Worm (Caenorhabditis elegans) whole organism, L4 larva: ENCODE data around the gene mrck-1.

Experiments
- F10B5.3 ChIP-seq: sonication (generic microtip); optimal IDR thresholded peaks from 2 replicates; lab custom pipeline; 2016; ENCODE audit warnings: mild to moderate bottlenecking, missing genetic modification characterization, missing compliant biosample characterization
- F26F4.8 ChIP-seq: fragments of 200-800 bp; sonication (Bioruptor generic); conservative IDR thresholded peaks from 2 replicates; pipeline ENCODE4 v1.3.6; 2022; ENCODE audit warnings: missing genetic modification characterization, missing compliant biosample characterization
- F49E8.2 ChIP-seq: sonication (generic microtip); optimal IDR thresholded peaks from 2 replicates; lab custom pipeline; 2016; ENCODE audit warnings: missing compliant biosample characterization, mild to moderate bottlenecking, missing genetic modification characterization, borderline replicate concordance
- T20F7.1 ChIP-seq: fragments of 200-800 bp; sonication (Bioruptor generic); optimal IDR thresholded peaks from 2 replicates; lab custom pipeline; 2018; ENCODE audit warnings: mild to moderate bottlenecking, missing genetic modification characterization, missing compliant biosample characterization
- T26A8.4 ChIP-seq: fragments of 200-800 bp; sonication (Bioruptor generic); IDR thresholded peaks from 2 replicates; pipeline ENCODE4 v1.3.6; 2022; ENCODE audit warnings: missing genetic modification characterization, missing compliant biosample characterization
- ZK546.5 ChIP-seq, 2 experiments: sonication (generic microtip); optimal IDR thresholded peaks; 2 replicates each; lab custom pipeline; 2017; ENCODE audit warnings: missing biosample characterization in 2 of 2, missing genetic modification characterization in 2 of 2
- aly-2 ChIP-seq: sonication (generic microtip); optimal IDR thresholded peaks from 2 replicates; lab custom pipeline; 2018; ENCODE audit warnings: missing biosample characterization, missing genetic modification characterization
- ceh-20 ChIP-seq: fragments of 200-800 bp; sonication (Bioruptor generic); IDR thresholded peaks from 2 replicates; pipeline ENCODE4 v1.3.6; 2022; ENCODE audit warnings: missing genetic modification reagents, missing genetic modification characterization, missing compliant biosample characterization
- ceh-44 ChIP-seq: fragments of 200-800 bp; sonication (Bioruptor generic); IDR thresholded peaks from 2 replicates; pipeline ENCODE4 v1.3.6; 2022; ENCODE audit warnings: missing genetic modification reagents, missing genetic modification characterization, missing compliant biosample characterization
- ceh-62 ChIP-seq: sonication (generic microtip); optimal IDR thresholded peaks from 2 replicates; lab custom pipeline; 2017; ENCODE audit warnings: missing biosample characterization, missing genetic modification characterization
- ces-1 ChIP-seq: fragments of 150-350 bp; sonication (generic microtip); optimal IDR thresholded peaks from 4 replicates; lab custom pipeline; 2014; ENCODE audit warnings: missing biosample characterization, missing genetic modification reagents, missing genetic modification characterization
- daf-12 ChIP-seq: fragments of 150-350 bp; optimal IDR thresholded peaks from 2 replicates; lab custom pipeline; 2014; ENCODE audit warnings: missing biosample characterization, missing genetic modification reagents, missing genetic modification characterization
- daf-16 ChIP-seq, 3 experiments: sonication (generic microtip); optimal IDR thresholded peaks; 2 replicates each; lab custom pipeline; 2016 to 2017; ENCODE audit warnings: missing genetic modification characterization in 3 of 3, missing genetic modification reagents in 3 of 3, mild to moderate bottlenecking in 2 of 3, missing compliant biosample characterization in 2 of 3, missing biosample characterization in 1 of 3, moderate library complexity in 1 of 3
- daf-19 ChIP-seq: fragments of 200-800 bp; sonication (Bioruptor generic); conservative IDR thresholded peaks from 2 replicates; pipeline ENCODE4 v1.3.6; 2022; ENCODE audit warnings: missing genetic modification characterization, missing compliant biosample characterization
- dmd-6 ChIP-seq: fragments of 200-800 bp; sonication (Bioruptor generic); IDR thresholded peaks from 2 replicates; pipeline ENCODE4 v1.3.6; 2022; ENCODE audit warnings: missing genetic modification reagents, missing genetic modification characterization, missing compliant biosample characterization
- dmd-8 ChIP-seq: fragments of 200-800 bp; sonication (Bioruptor generic); IDR thresholded peaks from 2 replicates; pipeline ENCODE4 v1.3.6; 2022; ENCODE audit warnings: missing genetic modification characterization, missing compliant biosample characterization
- dve-1 ChIP-seq: sonication (generic microtip); optimal IDR thresholded peaks from 2 replicates; lab custom pipeline; 2017; ENCODE audit warnings: antibody characterized with exemption, mild to moderate bottlenecking, missing genetic modification characterization, missing compliant biosample characterization; ENCODE audit not compliant: insufficient read depth
- egl-43 ChIP-seq: fragments of 200-800 bp; sonication (Bioruptor generic); IDR thresholded peaks from 2 replicates; pipeline ENCODE4 v1.3.6; 2022; ENCODE audit warnings: missing genetic modification reagents, missing genetic modification characterization, missing compliant biosample characterization
- fkh-10 ChIP-seq: fragments of 150-350 bp; optimal IDR thresholded peaks from 2 replicates; lab custom pipeline; 2014; ENCODE audit warnings: missing biosample characterization, missing genetic modification reagents, missing genetic modification characterization
- hif-1 ChIP-seq, 2 experiments: sonication (generic microtip); optimal IDR thresholded peaks; 2 replicates each; lab custom pipeline; 2016 to 2017; ENCODE audit warnings: missing compliant biosample characterization in 2 of 2, missing genetic modification characterization in 2 of 2, missing genetic modification reagents in 2 of 2, missing genotype in 2 of 2, mild to moderate bottlenecking in 1 of 2
- hlh-11 ChIP-seq: fragments of 200-800 bp; sonication (Bioruptor generic); optimal IDR thresholded peaks from 2 replicates; lab custom pipeline; 2018; ENCODE audit warnings: mild to moderate bottlenecking, missing genetic modification characterization, missing compliant biosample characterization
- hlh-30 ChIP-seq: sonication (generic microtip); optimal IDR thresholded peaks from 2 replicates; lab custom pipeline; 2017; ENCODE audit warnings: antibody characterized with exemption, mild to moderate bottlenecking, missing genetic modification characterization, missing compliant biosample characterization; ENCODE audit not compliant: insufficient read depth
- lin-1 ChIP-seq: fragments of 200-800 bp; sonication (Bioruptor generic); IDR thresholded peaks from 2 replicates; pipeline ENCODE4 v1.3.6; 2022; ENCODE audit warnings: missing genetic modification reagents, missing genetic modification characterization, missing compliant biosample characterization
- lin-15B ChIP-seq: fragments of 150-350 bp; sonication (generic microtip); optimal IDR thresholded peaks from 3 replicates; lab custom pipeline; 2014; ENCODE audit warnings: missing biosample characterization, missing genetic modification characterization
- lir-3 ChIP-seq: sonication (generic microtip); optimal IDR thresholded peaks from 2 replicates; lab custom pipeline; 2016; ENCODE audit warnings: mild to moderate bottlenecking, missing genetic modification characterization, missing compliant biosample characterization
- lsy-2 ChIP-seq, 2 experiments: fragments of 150-350 bp in 1 of 2; sonication (generic microtip) in 1 of 2; optimal IDR thresholded peaks; 2 replicates each; lab custom pipeline; 2014 to 2017; ENCODE audit warnings: missing biosample characterization in 2 of 2, missing genetic modification characterization in 2 of 2
- madf-5 ChIP-seq, 2 experiments: fragments of 200-800 bp; sonication (Bioruptor generic); IDR thresholded peaks; 2 replicates each; pipeline ENCODE4 v1.3.6; 2022; ENCODE audit warnings: missing compliant biosample characterization in 2 of 2, missing genetic modification characterization in 2 of 2
- madf-9 ChIP-seq: fragments of 200-800 bp; sonication (Bioruptor generic); conservative IDR thresholded peaks from 2 replicates; pipeline ENCODE4 v1.3.6; 2022; ENCODE audit warnings: missing genetic modification reagents, missing genetic modification characterization, missing compliant biosample characterization
- mdl-1 ChIP-seq, 2 experiments: fragments of 150-350 bp in 1 of 2; sonication (generic microtip) in 1 of 2; optimal IDR thresholded peaks; 2 replicates each; lab custom pipeline; 2014 to 2017; ENCODE audit warnings: missing biosample characterization in 2 of 2, missing genetic modification characterization in 2 of 2
- mxl-3 ChIP-seq: fragments of 200-800 bp; sonication (Bioruptor generic); optimal IDR thresholded peaks from 2 replicates; lab custom pipeline; 2018; ENCODE audit warnings: mild to moderate bottlenecking, missing genetic modification characterization, missing compliant biosample characterization
- nhr-111 ChIP-seq: fragments of 200-800 bp; sonication (Bioruptor generic); optimal IDR thresholded peaks from 2 replicates; lab custom pipeline; 2018; ENCODE audit warnings: mild to moderate bottlenecking, missing genetic modification characterization, missing compliant biosample characterization
- nhr-28 ChIP-seq: fragments of 150-350 bp; optimal IDR thresholded peaks from 2 replicates; lab custom pipeline; 2014; ENCODE audit warnings: missing biosample characterization, missing genetic modification characterization
- nhr-48 ChIP-seq: sonication (generic microtip); optimal IDR thresholded peaks from 2 replicates; lab custom pipeline; 2016; ENCODE audit warnings: mild to moderate bottlenecking, missing genetic modification characterization, missing compliant biosample characterization
- nhr-6 ChIP-seq: fragments of 150-350 bp; optimal IDR thresholded peaks from 2 replicates; lab custom pipeline; 2014; ENCODE audit warnings: missing biosample characterization, missing genetic modification characterization
- pqm-1 ChIP-seq: sonication (generic microtip); optimal IDR thresholded peaks from 2 replicates; lab custom pipeline; 2017; ENCODE audit warnings: missing biosample characterization, missing genetic modification characterization
- saeg-2 ChIP-seq: fragments of 200-800 bp; sonication (Bioruptor generic); IDR thresholded peaks from 2 replicates; pipeline ENCODE4 v1.3.6; 2022; ENCODE audit warnings: missing genetic modification reagents, missing genetic modification characterization, missing compliant biosample characterization
- sdz-12 ChIP-seq: fragments of 200-800 bp; sonication (Bioruptor generic); optimal IDR thresholded peaks from 2 replicates; lab custom pipeline; 2018; ENCODE audit warnings: mild to moderate bottlenecking, missing genetic modification characterization, missing compliant biosample characterization
- skn-1 ChIP-seq: fragments of 150-350 bp; optimal IDR thresholded peaks from 2 replicates; lab custom pipeline; 2014; ENCODE audit warnings: missing biosample characterization, missing genetic modification characterization
- snpc-1.2 ChIP-seq: fragments of 200-800 bp; sonication (Bioruptor generic); IDR thresholded peaks from 2 replicates; pipeline ENCODE4 v1.3.6; 2022; ENCODE audit warnings: missing genetic modification reagents, missing genetic modification characterization, missing compliant biosample characterization
- snpc-4 ChIP-seq: fragments of 150-350 bp; optimal IDR thresholded peaks from 2 replicates; lab custom pipeline; 2014; ENCODE audit warnings: missing biosample characterization, missing genetic modification characterization
- tra-1 ChIP-seq: fragments of 200-800 bp; sonication (Bioruptor generic); IDR thresholded peaks from 2 replicates; pipeline ENCODE4 v1.3.6; 2022; ENCODE audit warnings: missing genetic modification reagents, missing genetic modification characterization, missing compliant biosample characterization
- unc-62 ChIP-seq, 3 experiments: fragments of 150-350 bp in 1 of 3; sonication (generic microtip); optimal IDR thresholded peaks in 2 of 3; peaks in 1 of 3; 1 replicate in 1 of 3; 2 replicates in 2 of 3; lab custom pipeline; 2014 to 2017; ENCODE audit warnings: missing biosample characterization in 3 of 3, missing genetic modification characterization in 3 of 3, missing genetic modification reagents in 3 of 3, missing genotype in 1 of 3
- zfp-2 ChIP-seq: sonication (generic microtip); optimal IDR thresholded peaks from 2 replicates; lab custom pipeline; 2016; ENCODE audit warnings: mild to moderate bottlenecking, missing genetic modification characterization, missing compliant biosample characterization
- zip-11 ChIP-seq: fragments of 200-800 bp; sonication (Bioruptor generic); IDR thresholded peaks from 2 replicates; pipeline ENCODE4 v1.3.6; 2022; ENCODE audit warnings: missing genetic modification characterization, missing compliant biosample characterization
- zip-2 ChIP-seq: fragments of 150-350 bp; optimal IDR thresholded peaks from 2 replicates; lab custom pipeline; 2014; ENCODE audit warnings: missing biosample characterization, missing genetic modification characterization

Gene mrck-1

DNA sequence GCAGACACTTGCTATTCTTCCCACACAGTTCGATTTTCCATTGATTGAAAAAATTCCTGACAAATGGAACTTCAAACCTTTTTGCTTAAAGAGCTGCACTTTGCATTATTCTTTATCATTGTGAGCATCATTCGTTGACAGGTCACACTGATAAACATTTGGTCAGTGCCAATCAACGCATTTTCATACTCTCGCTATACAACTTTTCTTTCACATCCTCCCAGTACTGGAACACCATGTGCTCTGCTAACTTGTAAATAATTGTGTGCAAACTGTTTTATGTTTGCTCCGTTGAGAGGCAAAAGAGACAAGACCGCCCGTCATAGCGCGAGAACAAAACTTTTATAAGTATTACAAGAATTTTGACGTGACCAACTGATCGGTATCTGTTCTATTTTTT lies 55.6 kb downstream of the mrck-1 start (continued):
- TF ChIP-seq dve-1 (tag; lab: Kevin White, UChicago) (peak; percentile 65), F26F4.8 (GFP tag; lab: Robert Waterston, UW) (no peak), lin-1 (GFP tag; lab: Robert Waterston, UW) (0 out of 2 replicates have a peak, but pooled peaks have one; percentile 25), ces-1 (GFP tag; lab: Kevin White, UChicago) (no peak), ceh-20 (no peak), lir-3 (no peak), ZK546.5 (tag; optimal IDR thresholded peaks at IDR 0.05; lab: Kevin White, UChicago) (no peak), F49E8.2 (tag; lab: Kevin White, UChicago) (no peak), nhr-111 (no peak), daf-19 (no peak), nhr-28 (tag; lab: Kevin White, UChicago) (peak; percentile 78), madf-9 (GFP tag; lab: Robert Waterston, UW) (no peak), zip-2 (tag; lab: Kevin White, UChicago) (no peak), mxl-3 (GFP tag; lab: Kevin White, UChicago) (peak; percentile 76), nhr-48 (tag; lab: Kevin White, UChicago) (peak; percentile 47), mdl-1 (tag; optimal IDR thresholded peaks at IDR 0.05; lab: Kevin White, UChicago) (peak in 1 of 2 experiments; percentile 33), madf-5 (GFP tag; IDR thresholded peaks at IDR 0.05; lab: Robert Waterston, UW) (no peak), ceh-62 (tag; lab: Kevin White, UChicago) (no peak), sdz-12 (no peak), daf-16 (GFP tag; optimal IDR thresholded peaks at IDR 0.05; lab: Kevin White, UChicago) (no peak), daf-16 (tag; optimal IDR thresholded peaks at IDR 0.05; lab: Kevin White, UChicago) (peak; percentile 81), hlh-30 (tag; lab: Kevin White, UChicago) (peak; percentile 11), dmd-8 (GFP tag; lab: Robert Waterston, UW) (no peak)
- TF ChIP-seq, all 104 proteins: peak for 15

DNA sequence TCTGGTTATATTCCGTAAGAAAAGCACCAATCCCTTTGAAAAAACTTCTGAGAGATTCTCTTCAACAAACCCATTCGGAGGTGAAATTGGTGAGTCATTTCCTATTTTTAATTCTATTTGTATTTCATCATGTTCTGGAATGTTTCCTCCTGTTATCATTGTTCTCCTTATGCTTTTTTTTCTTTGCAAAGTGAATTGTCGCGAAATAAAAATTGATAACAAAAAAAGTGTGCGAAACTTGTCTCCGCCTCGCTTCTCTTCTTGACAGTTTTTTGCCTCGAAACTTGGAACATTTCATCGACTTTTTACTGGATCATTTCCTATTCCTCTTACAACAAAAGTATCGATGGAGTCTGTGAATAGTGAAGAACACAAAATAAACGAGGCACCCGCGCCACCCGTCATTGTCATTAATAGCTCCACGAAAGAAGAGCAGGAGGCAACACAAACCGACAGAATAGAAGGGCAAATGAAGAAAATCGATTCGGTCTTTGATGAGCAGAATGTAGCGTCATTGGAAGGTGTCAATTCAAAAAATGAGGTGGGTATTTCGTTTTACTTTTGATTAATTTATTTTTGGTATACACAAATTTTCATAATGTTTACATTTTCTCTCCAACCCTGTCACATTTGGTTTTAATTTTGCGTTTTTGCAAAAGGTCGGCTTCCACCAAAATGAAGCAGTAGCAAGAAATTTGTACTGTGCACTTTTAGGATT lies 57.0 kb downstream of the mrck-1 start:
- TF ChIP-seq egl-43 (no peak), unc-62 (GFP tag; optimal IDR thresholded peaks at IDR 0.05 in 1 of 2; lab: Kevin White, UChicago) (peak in 1 of 2 experiments; percentile 91), unc-62 (tag; optimal IDR thresholded peaks at IDR 0.05; lab: Kevin White, UChicago) (no peak), T20F7.1 (GFP tag; lab: Kevin White, UChicago) (no peak), hlh-11 (tag; lab: Kevin White, UChicago) (peak; percentile 18), nhr-28 (tag; lab: Kevin White, UChicago) (peak; percentile 42), dmd-6 (GFP tag; lab: Robert Waterston, UW) (peak; percentile 60; the same call in 1 of the 2 replicates), pqm-1 (peak; percentile 46), tra-1 (no peak), zfp-2 (tag; lab: Kevin White, UChicago) (no peak), T26A8.4 (GFP tag; lab: Robert Waterston, UW) (no peak)

DNA sequence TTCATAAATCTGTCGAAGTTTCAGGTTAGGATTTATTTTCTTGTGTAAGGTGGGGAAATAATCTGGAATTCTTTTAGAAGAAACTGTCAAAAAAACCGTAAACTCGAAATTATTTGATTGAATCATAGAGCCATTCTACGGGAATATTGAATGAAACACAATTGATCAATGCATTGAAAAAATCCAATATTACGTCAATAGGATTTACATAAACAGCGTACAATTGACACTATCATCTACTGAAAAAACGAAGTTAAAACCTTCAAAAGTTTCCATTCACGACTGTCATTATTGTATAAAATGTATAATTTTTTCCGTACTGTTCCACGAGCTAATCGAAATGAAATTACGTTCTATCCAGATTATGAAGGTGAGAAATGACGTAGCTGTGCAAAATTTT lies 58.5 kb downstream of the mrck-1 start, which contains the start of gene rme-1:
TSS of gene rme-1 (plus strand) at position 301 of the 400 bp plus-strand sequence.
- no peak for TF ChIP-seq egl-43
- TF ChIP-seq unc-62 (GFP tag; optimal IDR thresholded peaks at IDR 0.05 in 1 of 2; lab: Kevin White, UChicago): no peak
- TF ChIP-seq unc-62 (tag; optimal IDR thresholded peaks at IDR 0.05; lab: Kevin White, UChicago): no peak
- TF ChIP-seq zfp-2 (tag; lab: Kevin White, UChicago): no peak
- TF ChIP-seq dmd-6 (GFP tag; lab: Robert Waterston, UW): no peak
- TF ChIP-seq F10B5.3 (tag; lab: Kevin White, UChicago): no peak
- TF ChIP-seq saeg-2 (GFP tag; lab: Robert Waterston, UW): no peak
- TF ChIP-seq nhr-6 (tag; lab: Kevin White, UChicago): no peak
- no peak for TF ChIP-seq daf-12
- no peak for TF ChIP-seq aly-2 (tag; lab: Kevin White, UChicago)
- no peak for TF ChIP-seq ceh-44 (GFP tag; lab: Robert Waterston, UW)
- TF ChIP-seq hif-1 (tag; optimal IDR thresholded peaks at IDR 0.05; lab: Kevin White, UChicago): no peak
- TF ChIP-seq snpc-4: no peak
- TF ChIP-seq skn-1 (tag; lab: Kevin White, UChicago): no peak
- TF ChIP-seq lin-15B: no peak
- no peak for TF ChIP-seq snpc-1.2 (GFP tag; lab: Robert Waterston, UW)
- TF ChIP-seq zip-11: no peak
- no peak for TF ChIP-seq lsy-2 (tag; optimal IDR thresholded peaks at IDR 0.05; lab: Kevin White, UChicago)
- no peak for TF ChIP-seq fkh-10 (GFP tag; lab: Kevin White, UChicago)
- no peak for TF ChIP-seq nhr-111
